Fruit fly (Drosophila melanogaster): ENCODE measurements around the gene Arp5.

The Arp5 gene

DNA sequence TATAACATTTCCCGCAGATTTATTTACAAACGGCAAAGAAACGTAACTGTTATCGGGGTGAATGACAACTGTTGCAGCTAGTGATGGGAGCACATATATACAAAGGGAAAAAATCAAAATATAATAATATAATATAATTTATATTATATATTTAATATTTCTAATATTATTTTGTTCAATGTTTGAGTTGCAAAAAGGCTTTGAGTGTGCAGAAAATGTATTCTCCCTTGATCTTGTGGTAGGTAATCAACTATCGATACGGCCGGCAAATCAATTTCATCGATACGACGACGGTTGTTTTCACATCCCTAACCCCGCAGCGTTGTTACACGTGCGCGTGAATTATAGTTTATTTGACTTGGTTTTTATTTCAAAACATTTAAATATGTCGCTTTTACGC, 38.1 kb downstream of the Arp5 start, which contains the start of the genes mTerf5 and Non3 (continued):
- TF ChIP-seq Nf-YA (GFP tag; IDR thresholded peaks at IDR 0.05) = no peak
- TF ChIP-seq CG10366 (GFP tag; IDR thresholded peaks at IDR 0.05) = peak; percentile 27; the same call in 1 of the 2 replicates
- peak; percentile 23 for TF ChIP-seq jumu (GFP tag; optimal IDR thresholded peaks at IDR 0.05)
- no peak for TF ChIP-seq ac (GFP tag; optimal IDR thresholded peaks at IDR 0.05)
- peak; percentile 21; the same call in 1 of the 2 replicates for TF ChIP-seq CG4730 (GFP tag; IDR thresholded peaks at IDR 0.05)
- TF ChIP-seq D19B (GFP tag; optimal IDR thresholded peaks at IDR 0.05) = no peak
- peak; percentile 27 for TF ChIP-seq nom (GFP tag; optimal IDR thresholded peaks at IDR 0.05)
- TF ChIP-seq gsb (GFP tag; IDR thresholded peaks at IDR 0.05) = no peak
- TF ChIP-seq h (optimal IDR thresholded peaks at IDR 0.05) = no peak
- no peak for TF ChIP-seq CG10274 (GFP tag; optimal IDR thresholded peaks at IDR 0.05)
- peak; percentile 70 for TF ChIP-seq cwo (GFP tag; optimal IDR thresholded peaks at IDR 0.05)
- 0 out of 2 replicates have a peak, but pooled peaks have one; percentile 40 for TF ChIP-seq ranshi (GFP tag; IDR thresholded peaks at IDR 0.05)
- peak; percentile 28 for TF ChIP-seq ATbp (GFP tag; optimal IDR thresholded peaks at IDR 0.05)
- TF ChIP-seq disco-r (GFP tag; optimal IDR thresholded peaks at IDR 0.05) = no peak
- TF ChIP-seq Sox102F (GFP tag; optimal IDR thresholded peaks at IDR 0.05) = peak; percentile 64
- no peak for TF ChIP-seq pita (GFP tag; optimal IDR thresholded peaks at IDR 0.05)
- TF ChIP-seq CG11085 (GFP tag; IDR thresholded peaks at IDR 0.05) = no peak
- TF ChIP-seq Drgx (GFP tag; IDR thresholded peaks at IDR 0.05) = 0 out of 2 replicates have a peak, but pooled peaks have one; percentile 24
- TF ChIP-seq Hr78 (GFP tag; optimal IDR thresholded peaks at IDR 0.05) = no peak
- TF ChIP-seq nau (GFP tag; optimal IDR thresholded peaks at IDR 0.05) = no peak
- no peak for TF ChIP-seq pfk (GFP tag; optimal IDR thresholded peaks at IDR 0.05)
- TF ChIP-seq dmrt11E (tag; optimal IDR thresholded peaks at IDR 0.05) = peak; percentile 65
- TF ChIP-seq CG8359 (GFP tag; optimal IDR thresholded peaks at IDR 0.05; ENCODE audit: borderline replicate concordance) = no peak
- peak; percentile 76; the same call in 2 of the 3 replicates for TF ChIP-seq CG7963 (GFP tag; IDR thresholded peaks at IDR 0.05; ENCODE audit: partially characterized antibody)
- TF ChIP-seq Asciz (GFP tag; optimal IDR thresholded peaks at IDR 0.05) = no peak
- TF ChIP-seq Ets97D (GFP tag; optimal IDR thresholded peaks at IDR 0.05) = peak; percentile 43
- TF ChIP-seq cato (GFP tag; optimal IDR thresholded peaks at IDR 0.05; ENCODE audit: borderline replicate concordance) = no peak
- TF ChIP-seq NC2β (GFP tag; optimal IDR thresholded peaks at IDR 0.05) = no peak
- peak; percentile 43 for TF ChIP-seq D19A (tag; optimal IDR thresholded peaks at IDR 0.05)
- peak; percentile 34; the same call in 1 of the 2 replicates for TF ChIP-seq CG4404 (GFP tag; IDR thresholded peaks at IDR 0.05)
- no peak for TF ChIP-seq gfzf (GFP tag; optimal IDR thresholded peaks at IDR 0.05)
- TF ChIP-seq Hsf (GFP tag; optimal IDR thresholded peaks at IDR 0.05) = peak; percentile 17
- TF ChIP-seq CG8765 (GFP tag; IDR thresholded peaks at IDR 0.05) = peak; percentile 31; the same call in 1 of the 2 replicates
- TF ChIP-seq CG6654 (GFP tag; optimal IDR thresholded peaks at IDR 0.05) = no peak
- TF ChIP-seq CG11696 (GFP tag; IDR thresholded peaks at IDR 0.05) = no peak
- peak; percentile 90 for TF ChIP-seq CG34224 (GFP tag; IDR thresholded peaks at IDR 0.05; ENCODE audit: partially characterized antibody)
- TF ChIP-seq CG4360 (GFP tag; IDR thresholded peaks at IDR 0.05) = no peak
- no peak for TF ChIP-seq dmrt99B (tag; optimal IDR thresholded peaks at IDR 0.05)
- peak; percentile 14 for TF ChIP-seq pb (GFP tag; optimal IDR thresholded peaks at IDR 0.05)
- peak; percentile 33 for TF ChIP-seq odd (GFP tag; optimal IDR thresholded peaks at IDR 0.05)
- peak; percentile 76 for TF ChIP-seq CG10267 (tag; optimal IDR thresholded peaks at IDR 0.05)
- no peak for TF ChIP-seq CG14965 (GFP tag; optimal IDR thresholded peaks at IDR 0.05; ENCODE audit: borderline replicate concordance)
- peak; percentile 44 for TF ChIP-seq bcd (GFP tag; optimal IDR thresholded peaks at IDR 0.05)
- TF ChIP-seq CG7372 (GFP tag; IDR thresholded peaks at IDR 0.05) = no peak
- TF ChIP-seq CG18599 (GFP tag; optimal IDR thresholded peaks at IDR 0.05) = peak; percentile 63
- TF ChIP-seq CG10543 (GFP tag; optimal IDR thresholded peaks at IDR 0.05) = peak; percentile 33
- no peak for TF ChIP-seq CG31224 (GFP tag; IDR thresholded peaks at IDR 0.05)
- no peak for TF ChIP-seq dan (GFP tag; IDR thresholded peaks at IDR 0.05)
- TF ChIP-seq CG31365 (tag; optimal IDR thresholded peaks at IDR 0.05) = no peak
- no peak for TF ChIP-seq CG11398 (GFP tag; optimal IDR thresholded peaks at IDR 0.05)
